Worm (Caenorhabditis elegans) whole organism, early embryonic: ENCODE data around the gene rin-1.

Experiments used
- B0310.2 ChIP-seq: sonication (generic microtip); optimal IDR thresholded peaks from 2 replicates; lab custom pipeline; 2016; ENCODE audit warnings: mild to moderate bottlenecking, missing genetic modification characterization, missing compliant biosample characterization
- F13C5.2 ChIP-seq: sonication (generic microtip); optimal IDR thresholded peaks from 2 replicates; lab custom pipeline; 2017; ENCODE audit warnings: mild to moderate bottlenecking, missing genetic modification characterization, inconsistent platforms, missing compliant biosample characterization
- ama-1 ChIP-seq: fragments of 150-350 bp; optimal IDR thresholded peaks from 2 replicates; lab custom pipeline; 2014
- ceh-13 ChIP-seq: fragments of 200-800 bp; sonication (Bioruptor generic); optimal IDR thresholded peaks from 2 replicates; lab custom pipeline; 2018; ENCODE audit warnings: mild to moderate bottlenecking, missing genetic modification characterization, missing compliant biosample characterization
- flt-1 ChIP-seq: fragments of 200-800 bp; sonication (Bioruptor generic); IDR thresholded peaks from 2 replicates; pipeline ENCODE4 v1.3.6; 2022; ENCODE audit warnings: missing genetic modification characterization, missing compliant biosample characterization
- hmbx-1 ChIP-seq: sonication (generic microtip); optimal IDR thresholded peaks from 2 replicates; lab custom pipeline; 2016; ENCODE audit warnings: mild to moderate bottlenecking, missing genetic modification characterization, missing compliant biosample characterization
- tbx-11 ChIP-seq: fragments of 200-800 bp; sonication (Bioruptor generic); IDR thresholded peaks from 2 replicates; pipeline ENCODE4 v1.3.6; 2022; ENCODE audit warnings: missing genetic modification characterization, missing compliant biosample characterization
- tra-4 ChIP-seq: sonication (generic microtip); optimal IDR thresholded peaks from 2 replicates; lab custom pipeline; 2017; ENCODE audit warnings: missing genetic modification characterization, missing compliant biosample characterization

DNA sequence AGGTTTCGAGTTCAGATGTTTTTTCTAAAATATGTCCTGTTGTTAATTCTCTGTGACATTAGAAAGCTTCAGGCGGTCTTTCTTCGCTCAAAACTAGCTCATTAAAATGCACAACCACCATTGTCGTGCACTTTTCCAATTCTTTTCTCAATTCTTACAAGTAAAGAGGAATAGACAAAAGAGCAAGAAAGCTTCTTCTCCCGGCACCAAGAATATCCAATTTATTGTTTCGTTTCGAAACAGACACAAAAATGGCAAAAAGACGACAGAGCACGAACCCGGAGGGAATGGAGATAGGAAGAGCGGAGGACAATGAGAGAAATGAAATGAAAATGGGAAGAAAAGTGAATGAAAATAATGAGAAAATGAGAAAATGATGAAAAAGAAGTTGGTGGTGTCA is 37.2 kb upstream of the rin-1 start:
- TF ChIP-seq hmbx-1 (tag; lab: Kevin White, UChicago), result no peak
- no peak for TF ChIP-seq tbx-11 (GFP tag; lab: Robert Waterston, UW)
- TF ChIP-seq tra-4 (tag; lab: Kevin White, UChicago), result no peak
- no peak for TF ChIP-seq ama-1
- TF ChIP-seq ceh-13, result no peak
- TF ChIP-seq B0310.2 (tag; lab: Kevin White, UChicago), result no peak
- no peak for TF ChIP-seq F13C5.2
- TF ChIP-seq flt-1, result no peak
